Worm (Caenorhabditis elegans) whole organism, mixed stage, embryonic: Measurements from ENCODE around the gene ears-2.
A peak's percentile ranks its signal among the peaks of the same experiment; 100 is the strongest.

ENCODE experiments used
- M03D4.4 ChIP-seq: sonication (generic microtip); optimal IDR thresholded peaks from 2 replicates; lab custom pipeline; 2017; ENCODE audit warnings: mild to moderate bottlenecking, missing genetic modification characterization, missing compliant biosample characterization
- bed-3 ChIP-seq: fragments of 200-800 bp; sonication (Bioruptor generic); optimal IDR thresholded peaks from 3 replicates; lab custom pipeline; 2018; ENCODE audit warnings: mild to moderate bottlenecking, missing genetic modification characterization, moderate library complexity, missing compliant biosample characterization
- ceh-39 ChIP-seq: fragments of 150-350 bp; optimal IDR thresholded peaks from 2 replicates; lab custom pipeline; 2014; ENCODE audit warnings: missing biosample characterization, missing genetic modification characterization
- ceh-43 ChIP-seq: fragments of 200-800 bp; sonication (Bioruptor generic); optimal IDR thresholded peaks from 2 replicates; lab custom pipeline; 2018; ENCODE audit warnings: mild to moderate bottlenecking, missing genetic modification characterization, moderate library complexity, missing compliant biosample characterization
- ceh-83 ChIP-seq: fragments of 200-800 bp; sonication (Bioruptor generic); optimal IDR thresholded peaks from 2 replicates; lab custom pipeline; 2018; ENCODE audit warnings: mild to moderate bottlenecking, missing genetic modification characterization, missing compliant biosample characterization
- ces-1 ChIP-seq: fragments of 150-350 bp; optimal IDR thresholded peaks from 2 replicates; lab custom pipeline; 2014; ENCODE audit warnings: missing biosample characterization, missing genetic modification reagents, missing genetic modification characterization
- cnd-1 ChIP-seq: fragments of 200-800 bp; sonication (Bioruptor generic); optimal IDR thresholded peaks from 2 replicates; lab custom pipeline; 2018; ENCODE audit warnings: mild to moderate bottlenecking, missing genetic modification characterization, missing compliant biosample characterization
- drap-1 ChIP-seq: fragments of 200-800 bp; sonication (Bioruptor generic); optimal IDR thresholded peaks from 3 replicates; lab custom pipeline; 2018; ENCODE audit warnings: mild to moderate bottlenecking, missing genetic modification characterization, missing compliant biosample characterization
- elt-1 ChIP-seq: sonication (generic microtip); optimal IDR thresholded peaks from 2 replicates; lab custom pipeline; 2017; ENCODE audit warnings: missing genetic modification characterization, mild to moderate bottlenecking, missing compliant biosample characterization, antibody characterized with exemption, moderate library complexity, borderline replicate concordance; ENCODE audit not compliant: insufficient read depth
- ham-2 ChIP-seq: fragments of 200-800 bp; sonication (Bioruptor generic); optimal IDR thresholded peaks from 2 replicates; lab custom pipeline; 2018; ENCODE audit warnings: mild to moderate bottlenecking, missing genetic modification characterization, missing compliant biosample characterization
- hlh-1 ChIP-seq: fragments of 150-350 bp; optimal IDR thresholded peaks from 2 replicates; lab custom pipeline; 2014; ENCODE audit warnings: missing biosample characterization, missing genetic modification reagents, missing genetic modification characterization
- lin-13 ChIP-seq: fragments of 150-350 bp; optimal IDR thresholded peaks from 2 replicates; lab custom pipeline; 2014; ENCODE audit warnings: missing biosample characterization, missing genetic modification characterization
- lin-32 ChIP-seq: fragments of 200-800 bp; sonication (Bioruptor generic); optimal IDR thresholded peaks from 2 replicates; lab custom pipeline; 2018; ENCODE audit warnings: mild to moderate bottlenecking, missing genetic modification characterization, missing compliant biosample characterization
- lsy-2 ChIP-seq: fragments of 150-350 bp; optimal IDR thresholded peaks from 2 replicates; lab custom pipeline; 2014; ENCODE audit warnings: missing biosample characterization, missing genetic modification characterization
- mab-5 ChIP-seq: fragments of 150-350 bp; optimal IDR thresholded peaks from 2 replicates; lab custom pipeline; 2014; ENCODE audit warnings: missing biosample characterization, missing genetic modification characterization
- mep-1 ChIP-seq: fragments of 150-350 bp; optimal IDR thresholded peaks from 2 replicates; lab custom pipeline; 2017; ENCODE audit warnings: missing biosample characterization, missing genetic modification reagents, missing genetic modification characterization, inconsistent platforms
- mls-2 ChIP-seq: sonication (generic microtip); optimal IDR thresholded peaks from 2 replicates; lab custom pipeline; 2016; ENCODE audit warnings: mild to moderate bottlenecking, missing genetic modification characterization, moderate library complexity, missing compliant biosample characterization
- nhr-12 ChIP-seq: fragments of 150-350 bp; optimal IDR thresholded peaks from 2 replicates; lab custom pipeline; 2014; ENCODE audit warnings: missing biosample characterization, missing genetic modification characterization
- nhr-2 ChIP-seq: fragments of 150-350 bp; optimal IDR thresholded peaks from 2 replicates; lab custom pipeline; 2014; ENCODE audit warnings: missing biosample characterization, missing genetic modification characterization
- nhr-237 ChIP-seq: fragments of 150-350 bp; optimal IDR thresholded peaks from 2 replicates; lab custom pipeline; 2014; ENCODE audit warnings: missing biosample characterization, missing genetic modification characterization
- nhr-76 ChIP-seq: sonication (generic microtip); optimal IDR thresholded peaks from 2 replicates; lab custom pipeline; 2017; ENCODE audit warnings: missing biosample characterization, missing genetic modification characterization
- pha-4 ChIP-seq: fragments of 150-350 bp; optimal IDR thresholded peaks from 2 replicates; lab custom pipeline; 2018; ENCODE audit warnings: missing biosample characterization, missing genetic modification reagents, missing genetic modification characterization
- sem-2 ChIP-seq: fragments of 200-800 bp; sonication (Bioruptor generic); optimal IDR thresholded peaks from 2 replicates; lab custom pipeline; 2018; ENCODE audit warnings: mild to moderate bottlenecking, missing genetic modification characterization, missing compliant biosample characterization
- sptf-1 ChIP-seq: sonication (generic microtip); optimal IDR thresholded peaks from 2 replicates; lab custom pipeline; 2017; ENCODE audit warnings: mild to moderate bottlenecking, missing genetic modification characterization, moderate library complexity, missing compliant biosample characterization
- tbx-8 ChIP-seq: fragments of 200-800 bp; sonication (Bioruptor generic); optimal IDR thresholded peaks from 2 replicates; lab custom pipeline; 2018; ENCODE audit warnings: mild to moderate bottlenecking, missing genetic modification characterization, moderate library complexity, missing compliant biosample characterization
- unc-120 ChIP-seq: sonication (generic microtip); optimal IDR thresholded peaks from 2 replicates; lab custom pipeline; 2017; ENCODE audit warnings: missing genetic modification characterization, missing compliant biosample characterization; ENCODE audit not compliant: poor library complexity, severe bottlenecking
- unc-62 ChIP-seq: fragments of 150-350 bp; optimal IDR thresholded peaks from 2 replicates; lab custom pipeline; 2014; ENCODE audit warnings: missing biosample characterization, missing genetic modification reagents, missing genetic modification characterization
- ztf-11 ChIP-seq: fragments of 150-350 bp; optimal IDR thresholded peaks from 2 replicates; lab custom pipeline; 2014; ENCODE audit warnings: missing biosample characterization, missing genetic modification characterization

ears-2 gene

ce11 chrIV:388073-388472 lies 2.2 kb downstream of the ears-2 start, which contains the start of gene ssna-1:
Gene ssna-1 (plus strand): TSS chrIV:388084.
- no peak for TF ChIP-seq hlh-1 (tag; lab: Kevin White, UChicago)
- TF ChIP-seq ceh-83, result no peak
- TF ChIP-seq pha-4 (tag; lab: Kevin White, UChicago), result no peak
- no peak for TF ChIP-seq lin-32 (GFP tag; lab: Kevin White, UChicago)
- TF ChIP-seq tbx-8, result no peak
- TF ChIP-seq elt-1 (tag; lab: Kevin White, UChicago), result no peak
- TF ChIP-seq ham-2 (GFP tag; lab: Kevin White, UChicago), result no peak
- TF ChIP-seq unc-120 (tag; lab: Kevin White, UChicago), result no peak
- TF ChIP-seq bed-3 (GFP tag; lab: Kevin White, UChicago), result no peak
- TF ChIP-seq sem-2 (GFP tag; lab: Kevin White, UChicago), result no peak
- TF ChIP-seq M03D4.4 (tag; lab: Kevin White, UChicago), result no peak
- no peak for TF ChIP-seq ztf-11

ce11 chrIV:387283-388048 lies 2.8 kb downstream of the ears-2 start:
- no peak for TF ChIP-seq mep-1 (tag; lab: Kevin White, UChicago)
- TF ChIP-seq, all 35 proteins: peak for 0

ce11 chrIV:386576-386975 lies 3.7 kb downstream of the ears-2 start, which contains the start of gene T07A9.14:
Gene T07A9.14 (plus strand): TSS chrIV:386699.
- TF ChIP-seq nhr-2 (tag; lab: Kevin White, UChicago), result no peak

ce11 chrIV:385150-385937 lies 4.9 kb downstream of the ears-2 start, which contains the start of gene rps-24:
Gene rps-24 (plus strand): TSS chrIV:385887.
- peak; percentile 94 for TF ChIP-seq mep-1 (tag; lab: Kevin White, UChicago)
- TF ChIP-seq unc-62 (GFP tag; lab: Kevin White, UChicago), result peak; percentile 13
- TF ChIP-seq bed-3 (GFP tag; lab: Kevin White, UChicago), result peak; percentile 23
- TF ChIP-seq sem-2 (GFP tag; lab: Kevin White, UChicago), result peak; percentile 29
- peak; percentile 8 for TF ChIP-seq mab-5 (tag; lab: Kevin White, UChicago)
- TF ChIP-seq ceh-39 (tag; lab: Kevin White, UChicago), result peak; percentile 77
- TF ChIP-seq ztf-11, result peak; percentile 21
- TF ChIP-seq tbx-8, result peak; percentile 30
- peak; percentile 61 for TF ChIP-seq hlh-1 (tag; lab: Kevin White, UChicago)
- peak; percentile 85 for TF ChIP-seq ces-1 (GFP tag; lab: Kevin White, UChicago)
- peak; percentile 88 for TF ChIP-seq lsy-2 (tag; lab: Kevin White, UChicago)
- TF ChIP-seq lin-13 (tag; lab: Kevin White, UChicago), result peak; percentile 91
- peak; percentile 56 for TF ChIP-seq ham-2 (GFP tag; lab: Kevin White, UChicago)
- TF ChIP-seq lin-32 (GFP tag; lab: Kevin White, UChicago), result peak; percentile 9
- TF ChIP-seq M03D4.4 (tag; lab: Kevin White, UChicago), result peak; percentile 61
- peak; percentile 88 for TF ChIP-seq sptf-1 (tag; lab: Kevin White, UChicago)
- peak; percentile 74 for TF ChIP-seq drap-1 (GFP tag; lab: Kevin White, UChicago)
- TF ChIP-seq ceh-43, result peak; percentile 41
- TF ChIP-seq unc-120 (tag; lab: Kevin White, UChicago), result peak; percentile 87
- peak; percentile 17 for TF ChIP-seq ceh-83
- peak; percentile 84 for TF ChIP-seq mls-2 (tag; lab: Kevin White, UChicago)
- TF ChIP-seq pha-4 (tag; lab: Kevin White, UChicago), result peak; percentile 87
- peak; percentile 90 for TF ChIP-seq nhr-237
- TF ChIP-seq cnd-1 (tag; lab: Kevin White, UChicago), result peak; percentile 74

ce11 chrIV:383135-383731 lies 7.0 kb downstream of the ears-2 start, which contains the start of gene spl-1:
Gene spl-1 (minus strand): TSS chrIV:383185.
- no peak for TF ChIP-seq cnd-1 (tag; lab: Kevin White, UChicago)
- no peak for TF ChIP-seq ceh-83
- TF ChIP-seq pha-4 (tag; lab: Kevin White, UChicago), result no peak
- no peak for TF ChIP-seq bed-3 (GFP tag; lab: Kevin White, UChicago)
- no peak for TF ChIP-seq ceh-39 (tag; lab: Kevin White, UChicago)
- TF ChIP-seq unc-120 (tag; lab: Kevin White, UChicago), result no peak
- no peak for TF ChIP-seq nhr-76
- TF ChIP-seq ces-1 (GFP tag; lab: Kevin White, UChicago), result no peak
- TF ChIP-seq mab-5 (tag; lab: Kevin White, UChicago), result no peak
- no peak for TF ChIP-seq ham-2 (GFP tag; lab: Kevin White, UChicago)
- TF ChIP-seq nhr-2 (tag; lab: Kevin White, UChicago), result no peak
- no peak for TF ChIP-seq hlh-1 (tag; lab: Kevin White, UChicago)
- TF ChIP-seq nhr-12, result no peak
